Fruit fly (Drosophila melanogaster): ENCODE data around the gene Mrtf.

DNA sequence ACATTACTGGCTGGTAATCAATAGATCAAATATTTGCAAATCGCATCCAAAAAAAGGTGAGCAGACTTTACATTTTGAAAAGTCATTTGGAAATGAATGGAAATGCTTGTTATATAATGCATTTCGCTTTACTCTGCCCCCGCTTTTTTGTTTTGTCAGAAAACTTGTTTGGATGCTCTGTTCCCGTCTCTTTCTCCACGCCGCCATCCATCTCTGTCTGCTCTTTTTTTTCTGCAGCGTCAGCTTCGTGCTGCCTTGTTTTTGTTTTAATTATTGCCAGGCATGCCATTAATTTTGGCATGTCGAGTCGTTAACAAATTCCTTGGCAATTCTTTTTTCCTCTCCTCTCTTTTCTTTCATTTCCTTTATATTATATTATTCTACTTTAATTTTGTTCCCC lies 35.0 kb upstream of the Mrtf start:
- no peak for TF ChIP-seq br (GFP tag; optimal IDR thresholded peaks at IDR 0.05)
- TF ChIP-seq lola (GFP tag; optimal IDR thresholded peaks at IDR 0.05) = no peak
- TF ChIP-seq Dfd (GFP tag; optimal IDR thresholded peaks at IDR 0.05) = no peak
- no peak for TF ChIP-seq h (GFP tag; optimal IDR thresholded peaks at IDR 0.05)
